Fruit fly (Drosophila melanogaster): ENCODE data around the gene swm.

The swm gene

DNA sequence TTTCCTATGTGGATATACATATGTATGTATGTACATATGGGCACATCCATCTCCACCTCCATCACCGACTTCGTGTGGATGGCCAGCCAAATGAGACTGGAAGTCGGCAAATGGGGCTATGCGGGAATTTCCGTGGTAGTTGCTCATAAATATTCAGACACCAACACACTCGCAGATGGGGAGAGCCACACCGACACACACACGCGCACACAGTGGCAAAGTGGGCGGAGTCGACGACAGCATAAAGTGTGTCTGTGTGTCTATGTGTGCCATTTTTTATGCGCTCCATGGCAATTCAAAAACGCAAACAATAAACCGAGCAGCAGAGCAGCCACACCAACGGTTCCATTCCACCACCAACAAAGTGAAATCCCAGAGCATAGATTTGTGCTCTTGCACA lies 30.2 kb upstream of the swm start (continued):
- no peak for TF ChIP-seq CG14014 (GFP tag; IDR thresholded peaks at IDR 0.05)
- no peak for TF ChIP-seq CG18619 (GFP tag; optimal IDR thresholded peaks at IDR 0.05)
- TF ChIP-seq CG14860 (GFP tag; IDR thresholded peaks at IDR 0.05; ENCODE audit: partially characterized antibody) = no peak
- 0 out of 3 replicates have a peak, but pooled peaks have one; percentile 15 for TF ChIP-seq CG6791 (GFP tag; IDR thresholded peaks at IDR 0.05; ENCODE audit: partially characterized antibody)
- 0 out of 2 replicates have a peak, but pooled peaks have one; percentile 20 for TF ChIP-seq Rfx (GFP tag; IDR thresholded peaks at IDR 0.05)
- no peak for TF ChIP-seq crp (GFP tag; optimal IDR thresholded peaks at IDR 0.05)
- no peak for TF ChIP-seq en (GFP tag; optimal IDR thresholded peaks at IDR 0.05)
- no peak for TF ChIP-seq CG32772 (GFP tag; IDR thresholded peaks at IDR 0.05)
- 0 out of 2 replicates have a peak, but pooled peaks have one; percentile 5 for TF ChIP-seq Drgx (GFP tag; IDR thresholded peaks at IDR 0.05)
- TF ChIP-seq D (optimal IDR thresholded peaks at IDR 0.05) = no peak
- TF ChIP-seq D (GFP tag; optimal IDR thresholded peaks at IDR 0.05) = no peak
- TF ChIP-seq Sox100B (GFP tag; optimal IDR thresholded peaks at IDR 0.05) = no peak
- no peak for TF ChIP-seq zfh1 (GFP tag; IDR thresholded peaks at IDR 0.05)
- peak; percentile 73 for TF ChIP-seq abd-A (tag; optimal IDR thresholded peaks at IDR 0.05)
- peak; percentile 13; the same call in 1 of the 2 replicates for TF ChIP-seq CG4360 (GFP tag; IDR thresholded peaks at IDR 0.05)
- peak; percentile 78 for TF ChIP-seq cg (GFP tag; optimal IDR thresholded peaks at IDR 0.05)
- TF ChIP-seq CG13424 (tag; optimal IDR thresholded peaks at IDR 0.05) = no peak
- no peak for TF ChIP-seq CG1832 (GFP tag; optimal IDR thresholded peaks at IDR 0.05)
- TF ChIP-seq D19B (GFP tag; optimal IDR thresholded peaks at IDR 0.05) = no peak
- TF ChIP-seq NfI (GFP tag; optimal IDR thresholded peaks at IDR 0.05) = no peak
- TF ChIP-seq Nf-YB (GFP tag; optimal IDR thresholded peaks at IDR 0.05) = peak; percentile 84
- TF ChIP-seq HLHmδ (GFP tag; optimal IDR thresholded peaks at IDR 0.05) = no peak
- peak in 1 of 2 experiments; percentile 7 for TF ChIP-seq Trl (optimal IDR thresholded peaks at IDR 0.05)
- no peak for TF ChIP-seq Trl (GFP tag; optimal IDR thresholded peaks at IDR 0.05)
- no peak for TF ChIP-seq gt (GFP tag; IDR thresholded peaks at IDR 0.05)
- peak; percentile 76 for TF ChIP-seq Deaf1 (tag; optimal IDR thresholded peaks at IDR 0.05)
- no peak for TF ChIP-seq gcm2 (GFP tag; optimal IDR thresholded peaks at IDR 0.05)
- TF ChIP-seq CG4328 (GFP tag; optimal IDR thresholded peaks at IDR 0.05) = no peak
- no peak for TF ChIP-seq CG32532 (GFP tag; IDR thresholded peaks at IDR 0.05)
- 0 out of 2 replicates have a peak, but pooled peaks have one; percentile 31 for TF ChIP-seq CG9932 (GFP tag; IDR thresholded peaks at IDR 0.05)
- TF ChIP-seq emc (GFP tag; optimal IDR thresholded peaks at IDR 0.05) = no peak
- no peak for TF ChIP-seq ab (GFP tag; optimal IDR thresholded peaks at IDR 0.05)
- TF ChIP-seq Asciz (GFP tag; optimal IDR thresholded peaks at IDR 0.05) = no peak

DNA sequence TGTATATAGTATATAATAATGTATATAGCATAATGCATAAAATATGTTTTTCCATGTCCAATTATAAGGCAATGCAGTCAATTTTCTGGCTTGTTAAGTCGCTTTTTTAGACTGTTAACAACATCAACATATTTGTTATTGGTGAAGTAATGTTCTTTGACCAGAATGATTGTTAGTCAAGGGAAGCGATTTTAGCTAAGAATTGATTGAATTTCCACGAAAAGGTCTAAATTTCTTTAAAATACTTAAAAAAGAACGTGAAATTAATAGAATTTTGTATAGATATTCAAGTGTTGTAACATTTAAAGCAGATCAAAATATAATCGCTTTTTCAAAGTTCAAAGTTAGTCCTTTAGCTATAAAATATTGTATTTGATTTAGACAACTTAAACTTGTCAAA lies 29.6 kb upstream of the swm start:
- no peak for TF ChIP-seq chn (GFP tag; optimal IDR thresholded peaks at IDR 0.05)
- no peak for TF ChIP-seq slou (GFP tag; optimal IDR thresholded peaks at IDR 0.05)
- peak; percentile 56 for TF ChIP-seq gem (tag; optimal IDR thresholded peaks at IDR 0.05)
- TF ChIP-seq grn (GFP tag; optimal IDR thresholded peaks at IDR 0.05) = no peak
- peak; percentile 31 for TF ChIP-seq CG9727 (GFP tag; optimal IDR thresholded peaks at IDR 0.05)
- no peak for TF ChIP-seq crc (GFP tag; optimal IDR thresholded peaks at IDR 0.05)
- peak; percentile 12 for TF ChIP-seq CG30403 (GFP tag; optimal IDR thresholded peaks at IDR 0.05)
- TF ChIP-seq ewg (GFP tag; optimal IDR thresholded peaks at IDR 0.05) = no peak
- no peak for TF ChIP-seq Mad (GFP tag; optimal IDR thresholded peaks at IDR 0.05)
- no peak for TF ChIP-seq MESR4 (GFP tag; optimal IDR thresholded peaks at IDR 0.05)
- no peak for TF ChIP-seq fd3F (GFP tag; optimal IDR thresholded peaks at IDR 0.05)
- no peak for TF ChIP-seq dpn (GFP tag; optimal IDR thresholded peaks at IDR 0.05)
- TF ChIP-seq CG2199 (GFP tag; IDR thresholded peaks at IDR 0.05) = no peak
- TF ChIP-seq bab2 (GFP tag; optimal IDR thresholded peaks at IDR 0.05) = no peak
- no peak for TF ChIP-seq Awh (GFP tag; IDR thresholded peaks at IDR 0.05)
- TF ChIP-seq hkb (optimal IDR thresholded peaks at IDR 0.05) = no peak
- no peak for TF ChIP-seq hkb (GFP tag; IDR thresholded peaks at IDR 0.05)
- TF ChIP-seq z (GFP tag; IDR thresholded peaks at IDR 0.05) = no peak
- no peak for TF ChIP-seq yki (optimal IDR thresholded peaks at IDR 0.05)
- no peak for TF ChIP-seq salm (tag; optimal IDR thresholded peaks at IDR 0.05)
- TF ChIP-seq CG3163 (GFP tag; optimal IDR thresholded peaks at IDR 0.05) = no peak
- TF ChIP-seq Optix (GFP tag; IDR thresholded peaks at IDR 0.05) = no peak
- no peak for TF ChIP-seq CG32532 (GFP tag; IDR thresholded peaks at IDR 0.05)

Data from whole organism, embryonic.